Worm (Caenorhabditis elegans) whole organism, young adult: ENCODE measurements around the gene ZK688.4.
A peak's percentile ranks its signal among the peaks of the same experiment; 100 is the strongest.

Experiments
- F33H1.4 ChIP-seq: fragments of 200-800 bp; sonication (Bioruptor generic); IDR thresholded peaks from 2 replicates; pipeline ENCODE4 v1.3.6; 2022; ENCODE audit warnings: missing genetic modification reagents, missing genetic modification characterization, missing compliant biosample characterization
- F57A8.1 ChIP-seq: fragments of 200-800 bp; sonication (Bioruptor generic); optimal IDR thresholded peaks from 2 replicates; lab custom pipeline; 2018; ENCODE audit warnings: mild to moderate bottlenecking, missing genetic modification characterization, moderate library complexity, missing compliant biosample characterization
- F57C9.4 ChIP-seq: sonication (generic microtip); optimal IDR thresholded peaks from 2 replicates; lab custom pipeline; 2017; ENCODE audit warnings: mild to moderate bottlenecking, missing genetic modification characterization, missing compliant biosample characterization
- Y56A3A.18 ChIP-seq: fragments of 200-800 bp; sonication (Bioruptor generic); IDR thresholded peaks from 2 replicates; pipeline ENCODE4 v1.3.6; 2022; ENCODE audit warnings: missing genetic modification reagents, missing genetic modification characterization, missing compliant biosample characterization
- Y95B8A.8 ChIP-seq: fragments of 200-800 bp; sonication (Bioruptor generic); IDR thresholded peaks from 2 replicates; pipeline ENCODE4 v1.3.6; 2022; ENCODE audit warnings: missing genetic modification reagents, missing genetic modification characterization, missing compliant biosample characterization
- ZK185.1 ChIP-seq: sonication (generic microtip); optimal IDR thresholded peaks from 2 replicates; lab custom pipeline; 2016; ENCODE audit warnings: mild to moderate bottlenecking, missing genetic modification characterization, missing compliant biosample characterization; ENCODE audit not compliant: poor library complexity, severe bottlenecking
- aptf-2 ChIP-seq: fragments of 200-800 bp; sonication (Bioruptor generic); conservative IDR thresholded peaks from 2 replicates; pipeline ENCODE4 v1.3.6; 2022; ENCODE audit warnings: missing genetic modification reagents, missing genetic modification characterization, missing compliant biosample characterization
- attf-5 ChIP-seq: fragments of 200-800 bp; sonication (Bioruptor generic); optimal IDR thresholded peaks from 2 replicates; lab custom pipeline; 2018; ENCODE audit warnings: mild to moderate bottlenecking, missing genetic modification characterization, missing compliant biosample characterization
- attf-6 ChIP-seq: fragments of 200-800 bp; sonication (Bioruptor generic); IDR thresholded peaks from 2 replicates; pipeline ENCODE4 v1.3.6; 2022; ENCODE audit warnings: missing genetic modification reagents, missing genetic modification characterization, missing compliant biosample characterization
- ceh-100 ChIP-seq: fragments of 200-800 bp; sonication (Bioruptor generic); IDR thresholded peaks from 2 replicates; pipeline ENCODE4 v1.3.6; 2022; ENCODE audit warnings: missing genetic modification reagents, missing genetic modification characterization, missing compliant biosample characterization
- ceh-27 ChIP-seq: fragments of 200-800 bp; sonication (Bioruptor generic); optimal IDR thresholded peaks from 2 replicates; lab custom pipeline; 2018; ENCODE audit warnings: mild to moderate bottlenecking, missing genetic modification characterization, moderate library complexity, missing compliant biosample characterization
- ceh-91 ChIP-seq: fragments of 200-800 bp; sonication (Bioruptor generic); IDR thresholded peaks from 2 replicates; pipeline ENCODE4 v1.3.6; 2022; ENCODE audit warnings: missing genetic modification reagents, missing genetic modification characterization, missing compliant biosample characterization
- chd-7 ChIP-seq: sonication (generic microtip); optimal IDR thresholded peaks from 2 replicates; lab custom pipeline; 2016; ENCODE audit warnings: mild to moderate bottlenecking, missing genetic modification characterization, moderate library complexity, missing compliant biosample characterization
- dox-1 ChIP-seq: fragments of 200-800 bp; sonication (Bioruptor generic); IDR thresholded peaks from 2 replicates; pipeline ENCODE4 v1.3.6; 2022; ENCODE audit warnings: missing genetic modification reagents, missing genetic modification characterization, missing compliant biosample characterization
- dpl-1 ChIP-seq: fragments of 150-350 bp; optimal IDR thresholded peaks from 2 replicates; lab custom pipeline; 2014; ENCODE audit warnings: missing biosample characterization, missing genetic modification reagents, missing genetic modification characterization
- efl-1 ChIP-seq: fragments of 150-350 bp; optimal IDR thresholded peaks from 2 replicates; lab custom pipeline; 2014; ENCODE audit warnings: missing biosample characterization, missing genetic modification reagents, missing genetic modification characterization
- him-1 ChIP-seq: sonication (generic microtip); optimal IDR thresholded peaks from 2 replicates; lab custom pipeline; 2016; ENCODE audit warnings: missing genotype, missing genetic modification reagents, missing genetic modification characterization, missing compliant biosample characterization
- hlh-12 ChIP-seq: sonication (generic microtip); optimal IDR thresholded peaks from 2 replicates; lab custom pipeline; 2016; ENCODE audit warnings: missing genetic modification characterization, missing compliant biosample characterization
- hmg-1.2 ChIP-seq: fragments of 200-800 bp; sonication (Bioruptor generic); IDR thresholded peaks from 2 replicates; pipeline ENCODE4 v1.3.6; 2022; ENCODE audit warnings: missing genetic modification reagents, missing genetic modification characterization, missing compliant biosample characterization
- hrde-1 ChIP-seq: sonication (generic microtip); optimal IDR thresholded peaks from 2 replicates; lab custom pipeline; 2016; ENCODE audit warnings: missing genetic modification characterization, mild to moderate bottlenecking, missing compliant biosample characterization, moderate library complexity, missing genotype, missing genetic modification reagents, borderline replicate concordance
- hsf-1 ChIP-seq: fragments of 200-800 bp; sonication (Bioruptor generic); IDR thresholded peaks from 2 replicates; pipeline ENCODE4 v1.3.6; 2022; ENCODE audit warnings: missing genetic modification reagents, missing genetic modification characterization, missing compliant biosample characterization
- lin-54 ChIP-seq: fragments of 200-800 bp; sonication (Bioruptor generic); optimal IDR thresholded peaks from 2 replicates; lab custom pipeline; 2018; ENCODE audit warnings: mild to moderate bottlenecking, missing genetic modification characterization, missing compliant biosample characterization
- lir-1 ChIP-seq: fragments of 200-800 bp; sonication (Bioruptor generic); conservative IDR thresholded peaks from 2 replicates; pipeline ENCODE4 v1.3.6; 2022; ENCODE audit warnings: missing genetic modification reagents, missing genetic modification characterization, missing compliant biosample characterization
- madf-3 ChIP-seq: fragments of 200-800 bp; sonication (Bioruptor generic); IDR thresholded peaks from 2 replicates; pipeline ENCODE4 v1.3.6; 2022; ENCODE audit warnings: missing genetic modification reagents, missing genetic modification characterization, missing compliant biosample characterization
- mcd-1 ChIP-seq: fragments of 200-800 bp; sonication (Bioruptor generic); IDR thresholded peaks from 2 replicates; pipeline ENCODE4 v1.3.6; 2022; ENCODE audit warnings: missing genetic modification reagents, missing genetic modification characterization, missing compliant biosample characterization
- nfya-2 ChIP-seq: fragments of 200-800 bp; sonication (Bioruptor generic); IDR thresholded peaks from 2 replicates; pipeline ENCODE4 v1.3.6; 2022; ENCODE audit warnings: missing genetic modification reagents, missing genetic modification characterization, missing compliant biosample characterization
- nfyb-1 ChIP-seq: fragments of 200-800 bp; sonication (Bioruptor generic); IDR thresholded peaks from 2 replicates; pipeline ENCODE4 v1.3.6; 2022; ENCODE audit warnings: missing genetic modification reagents, missing genetic modification characterization, missing compliant biosample characterization
- nhr-120 ChIP-seq: fragments of 200-800 bp; sonication (Bioruptor generic); IDR thresholded peaks from 2 replicates; pipeline ENCODE4 v1.3.6; 2022; ENCODE audit warnings: missing genetic modification characterization, missing compliant biosample characterization
- nhr-80 ChIP-seq: sonication (generic microtip); optimal IDR thresholded peaks from 2 replicates; lab custom pipeline; 2016; ENCODE audit warnings: missing genetic modification characterization, missing compliant biosample characterization
- nhr-90 ChIP-seq: sonication (generic microtip); optimal IDR thresholded peaks from 2 replicates; lab custom pipeline; 2016; ENCODE audit warnings: missing genotype, mild to moderate bottlenecking, missing genetic modification characterization, missing compliant biosample characterization
- sdz-38 ChIP-seq: sonication (generic microtip); optimal IDR thresholded peaks from 2 replicates; lab custom pipeline; 2016; ENCODE audit warnings: missing genotype, missing genetic modification characterization, missing compliant biosample characterization
- sptf-2 ChIP-seq: fragments of 200-800 bp; sonication (Bioruptor generic); optimal IDR thresholded peaks from 2 replicates; lab custom pipeline; 2018; ENCODE audit warnings: mild to moderate bottlenecking, missing genetic modification characterization, missing compliant biosample characterization
- tbp1 ChIP-seq: fragments of 200-800 bp; sonication (Bioruptor generic); optimal IDR thresholded peaks from 2 replicates; lab custom pipeline; 2018; ENCODE audit warnings: mild to moderate bottlenecking, missing genetic modification characterization, missing compliant biosample characterization
- xnd-1 ChIP-seq: sonication (generic microtip); optimal IDR thresholded peaks from 2 replicates; lab custom pipeline; 2016; ENCODE audit warnings: missing genotype, missing genetic modification reagents, missing genetic modification characterization, missing compliant biosample characterization
- zfh-2 ChIP-seq: fragments of 200-800 bp; sonication (Bioruptor generic); conservative IDR thresholded peaks from 2 replicates; pipeline ENCODE4 v1.3.6; 2022; ENCODE audit warnings: missing genetic modification reagents, missing genetic modification characterization, missing compliant biosample characterization
- zim-3 ChIP-seq: sonication (generic microtip); optimal IDR thresholded peaks from 2 replicates; lab custom pipeline; 2017; ENCODE audit warnings: mild to moderate bottlenecking, missing genetic modification characterization, moderate library complexity, missing compliant biosample characterization
- ztf-22 ChIP-seq: fragments of 200-800 bp; sonication (Bioruptor generic); optimal IDR thresholded peaks from 2 replicates; lab custom pipeline; 2018; ENCODE audit warnings: mild to moderate bottlenecking, missing genetic modification characterization, moderate library complexity, missing compliant biosample characterization
- ztf-25 ChIP-seq: fragments of 200-800 bp; sonication (Bioruptor generic); IDR thresholded peaks from 2 replicates; pipeline ENCODE4 v1.3.6; 2022; ENCODE audit warnings: missing genetic modification reagents, missing genetic modification characterization, missing compliant biosample characterization
- ztf-26 ChIP-seq: sonication (generic microtip); optimal IDR thresholded peaks from 2 replicates; lab custom pipeline; 2017; ENCODE audit warnings: missing genetic modification characterization, missing compliant biosample characterization

The ZK688.4 gene

DNA sequence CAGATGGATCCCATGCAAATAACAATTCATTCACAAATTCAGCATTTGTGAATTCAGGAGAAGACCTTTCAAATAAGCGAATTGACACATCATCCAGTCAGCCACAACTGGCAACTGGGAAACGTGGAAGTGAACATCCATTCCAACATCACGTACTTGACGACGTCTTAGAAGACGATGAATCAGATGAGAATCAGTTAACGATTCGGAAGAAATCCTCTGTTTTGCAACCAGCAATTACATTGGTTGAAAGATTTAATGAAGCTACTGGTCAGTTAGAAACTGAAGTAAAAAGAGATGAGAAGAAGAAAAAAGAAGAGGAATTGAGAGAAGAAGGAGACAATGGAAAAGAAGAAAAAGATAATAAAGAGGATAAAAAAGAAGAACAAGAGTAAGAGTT lies 8.6 kb downstream of the ZK688.4 start:
- no peak for TF ChIP-seq Y95B8A.8 (GFP tag; lab: Robert Waterston, UW)
- TF ChIP-seq madf-3 = no peak
- TF ChIP-seq F57A8.1 (GFP tag; lab: Kevin White, UChicago) = no peak
- no peak for TF ChIP-seq aptf-2
- TF ChIP-seq attf-5 (GFP tag; lab: Kevin White, UChicago) = no peak
- no peak for TF ChIP-seq sdz-38 (tag; lab: Kevin White, UChicago)
- TF ChIP-seq him-1 (tag; lab: Kevin White, UChicago) = no peak
- TF ChIP-seq Y56A3A.18 (GFP tag; lab: Robert Waterston, UW) = no peak
- no peak for TF ChIP-seq lin-54 (GFP tag; lab: Kevin White, UChicago)
- no peak for TF ChIP-seq nfya-2 (GFP tag; lab: Robert Waterston, UW)
- TF ChIP-seq hlh-12 (tag; lab: Kevin White, UChicago) = no peak
- TF ChIP-seq ceh-91 (GFP tag; lab: Robert Waterston, UW) = no peak
- no peak for TF ChIP-seq ZK185.1 (tag; lab: Kevin White, UChicago)
- no peak for TF ChIP-seq dox-1 (GFP tag; lab: Robert Waterston, UW)

DNA sequence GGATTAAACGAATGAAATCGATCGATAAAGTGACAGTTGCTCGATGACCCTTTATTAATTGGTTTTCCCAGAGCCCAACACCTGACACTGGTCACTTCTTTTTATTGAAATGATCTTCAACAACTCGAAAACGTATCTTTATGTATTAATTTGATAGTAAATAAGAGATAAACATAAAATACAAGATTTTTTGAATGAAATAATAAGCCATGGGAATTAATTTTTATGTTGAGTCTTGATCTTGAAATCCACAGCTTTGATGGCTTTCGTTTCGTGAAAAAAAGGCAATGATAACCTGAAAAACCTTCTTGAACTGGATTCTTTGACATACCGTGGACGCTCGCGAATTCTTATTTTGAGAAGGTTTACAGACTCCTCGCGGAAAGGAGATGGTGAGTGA lies 12.7 kb downstream of the ZK688.4 start, which contains the start of gene pcp-5:
Gene pcp-5, minus strand, starts transcription at position 101 of the 400 bp plus-strand sequence.
- no peak for TF ChIP-seq nhr-90 (tag; lab: Kevin White, UChicago)
- no peak for TF ChIP-seq nfya-2 (GFP tag; lab: Robert Waterston, UW)
- no peak for TF ChIP-seq nfyb-1 (GFP tag; lab: Robert Waterston, UW)
- TF ChIP-seq ztf-25 (GFP tag; lab: Robert Waterston, UW) = no peak
- TF ChIP-seq hsf-1 (GFP tag; lab: Robert Waterston, UW) = no peak
- no peak for TF ChIP-seq ceh-100 (GFP tag; lab: Robert Waterston, UW)
- no peak for TF ChIP-seq zfh-2
- no peak for TF ChIP-seq chd-7 (tag; lab: Kevin White, UChicago)
- no peak for TF ChIP-seq sptf-2 (GFP tag; lab: Kevin White, UChicago)
- no peak for TF ChIP-seq hrde-1 (tag; lab: Kevin White, UChicago)
- TF ChIP-seq ztf-26 = no peak
- no peak for TF ChIP-seq attf-6

- TF ChIP-seq ceh-27 (no peak), hmg-1.2 (GFP tag; lab: Robert Waterston, UW) (no peak), F57C9.4 (tag; lab: Kevin White, UChicago) (no peak), lir-1 (GFP tag; lab: Robert Waterston, UW) (no peak), tbp1 (GFP tag; lab: Kevin White, UChicago) (no peak), ztf-22 (GFP tag; lab: Kevin White, UChicago) (no peak), zfh-2 (no peak), zim-3 (no peak), F33H1.4 (GFP tag; lab: Robert Waterston, UW) (no peak)
These were observed 14.4 kb downstream of the ZK688.4 start, which contains the start of gene ZK688.1 for ce11 chrIII:7909263-7909662. TSS of gene ZK688.1 (plus strand) at chrIII:7909563.

- no peak for TF ChIP-seq xnd-1
- TF ChIP-seq nhr-80 (tag; lab: Kevin White, UChicago) = peak; percentile 25
- peak; percentile 85 for TF ChIP-seq hmg-1.2 (GFP tag; lab: Robert Waterston, UW)
- TF ChIP-seq dpl-1 (GFP tag; lab: Kevin White, UChicago) = no peak
- no peak for TF ChIP-seq nhr-120 (GFP tag; lab: Robert Waterston, UW)
- TF ChIP-seq efl-1 (GFP tag; lab: Kevin White, UChicago) = no peak
- TF ChIP-seq mcd-1 (GFP tag; lab: Robert Waterston, UW) = no peak
- peak; percentile 68 for TF ChIP-seq attf-5 (GFP tag; lab: Kevin White, UChicago)
These were observed 16.8 kb downstream of the ZK688.4 start, which contains the start of gene ZK688.7 for ce11 chrIII:7911621-7912020. TSS of gene ZK688.7 (minus strand) at chrIII:7911634.
